Fruit fly (Drosophila melanogaster): ENCODE measurements around the gene Nop56.

Gene Nop56

DNA sequence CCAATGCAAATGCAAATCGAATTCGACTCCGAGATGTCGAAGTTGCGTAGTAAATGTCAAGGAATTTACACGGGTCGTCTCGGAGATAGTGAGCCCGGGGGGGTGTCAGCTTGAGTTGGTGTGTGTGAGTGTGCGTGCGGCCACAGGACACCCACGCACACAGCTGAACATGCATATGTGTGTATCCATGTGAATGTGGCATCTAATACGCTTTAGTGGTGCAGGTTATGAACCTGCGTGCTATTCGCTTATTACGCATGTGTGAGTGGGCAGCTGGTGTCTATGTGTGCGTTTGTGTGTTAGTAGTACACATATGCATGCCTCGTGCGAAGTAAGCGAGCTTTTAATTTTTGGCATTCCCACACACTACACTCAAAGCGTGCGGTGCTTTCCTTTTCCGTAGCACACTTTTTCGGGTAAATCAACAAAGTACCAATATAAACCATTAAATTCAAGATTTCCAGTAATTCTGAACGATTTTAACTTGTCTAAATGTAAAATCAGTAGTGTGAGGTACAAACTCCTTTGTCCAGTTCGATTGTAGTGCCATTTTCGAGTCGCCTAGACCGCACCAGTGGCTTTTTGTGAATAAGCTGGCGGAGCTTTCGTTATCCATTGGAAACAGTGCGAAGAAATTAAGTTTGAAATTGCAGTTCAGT is 48.1 kb upstream of the Nop56 start (continued):
- TF ChIP-seq gsb (GFP tag; IDR thresholded peaks at IDR 0.05): peak; percentile 73
- TF ChIP-seq Aef1 (GFP tag; IDR thresholded peaks at IDR 0.05): peak; percentile 84
- peak; percentile 93 for TF ChIP-seq Meics (GFP tag; optimal IDR thresholded peaks at IDR 0.05)
- TF ChIP-seq CG9876 (GFP tag; optimal IDR thresholded peaks at IDR 0.05): peak; percentile 80
- TF ChIP-seq crol (GFP tag; IDR thresholded peaks at IDR 0.05): peak; percentile 14; the same call in 1 of the 2 replicates
- no peak for TF ChIP-seq sna (GFP tag; IDR thresholded peaks at IDR 0.05; ENCODE audit: partially characterized antibody)
- TF ChIP-seq CG34422 (GFP tag; IDR thresholded peaks at IDR 0.05): peak; percentile 79; the same call in 1 of the 3 replicates
- TF ChIP-seq sc (optimal IDR thresholded peaks at IDR 0.05): no peak
- TF ChIP-seq sc (GFP tag; optimal IDR thresholded peaks at IDR 0.05): peak; percentile 45
- peak; percentile 82 for TF ChIP-seq CG1233 (GFP tag; optimal IDR thresholded peaks at IDR 0.05)
- peak; percentile 87 for TF ChIP-seq HLH3B (GFP tag; IDR thresholded peaks at IDR 0.05)
- TF ChIP-seq Hr3 (GFP tag; optimal IDR thresholded peaks at IDR 0.05): peak; percentile 84
- no peak for TF ChIP-seq Dfd (GFP tag; optimal IDR thresholded peaks at IDR 0.05)
- peak; percentile 77 for TF ChIP-seq NK7.1 (GFP tag; optimal IDR thresholded peaks at IDR 0.05)
- TF ChIP-seq inv (GFP tag; IDR thresholded peaks at IDR 0.05; ENCODE audit: partially characterized antibody): no peak
- peak; percentile 67 for TF ChIP-seq CG31388 (GFP tag; optimal IDR thresholded peaks at IDR 0.05)
- no peak for TF ChIP-seq CG30020 (tag; optimal IDR thresholded peaks at IDR 0.05)
- peak; percentile 81 for TF ChIP-seq Chrac-16 (GFP tag; optimal IDR thresholded peaks at IDR 0.05)
- TF ChIP-seq CG11093 (GFP tag; IDR thresholded peaks at IDR 0.05): peak; percentile 70; the same call in 2 of the 3 replicates
- TF ChIP-seq pnt (GFP tag; optimal IDR thresholded peaks at IDR 0.05): peak; percentile 85
- TF ChIP-seq CG6254 (GFP tag; optimal IDR thresholded peaks at IDR 0.05): peak; percentile 42
- TF ChIP-seq CG9797 (GFP tag; optimal IDR thresholded peaks at IDR 0.05): no peak
- TF ChIP-seq Poxn (GFP tag; IDR thresholded peaks at IDR 0.05): peak; percentile 63; the same call in 1 of the 2 replicates
- TF ChIP-seq Vsx1 (GFP tag; optimal IDR thresholded peaks at IDR 0.05): peak; percentile 43
- TF ChIP-seq gem (tag; optimal IDR thresholded peaks at IDR 0.05): peak; percentile 90
- TF ChIP-seq CG5180 (GFP tag; optimal IDR thresholded peaks at IDR 0.05): peak; percentile 76
- TF ChIP-seq dan (GFP tag; IDR thresholded peaks at IDR 0.05): no peak
- TF ChIP-seq slp2 (GFP tag; optimal IDR thresholded peaks at IDR 0.05): peak; percentile 85
- TF ChIP-seq org-1 (GFP tag; optimal IDR thresholded peaks at IDR 0.05): peak; percentile 91
- TF ChIP-seq ftz-f1 (GFP tag; optimal IDR thresholded peaks at IDR 0.05): peak; percentile 7
- TF ChIP-seq CG7372 (GFP tag; IDR thresholded peaks at IDR 0.05): peak; percentile 78
- peak; percentile 47 for TF ChIP-seq CG3407 (GFP tag; optimal IDR thresholded peaks at IDR 0.05)
- peak; percentile 54; the same call in 1 of the 2 replicates for TF ChIP-seq CG10321 (GFP tag; IDR thresholded peaks at IDR 0.05)
- TF ChIP-seq CG17829 (tag; optimal IDR thresholded peaks at IDR 0.05): peak; percentile 72
- TF ChIP-seq HLHmδ (GFP tag; optimal IDR thresholded peaks at IDR 0.05): no peak
- peak; percentile 61 for TF ChIP-seq CG1024 (GFP tag; IDR thresholded peaks at IDR 0.05)
- TF ChIP-seq zen (tag; optimal IDR thresholded peaks at IDR 0.05): peak; percentile 47
- peak; percentile 74 for TF ChIP-seq ttk (GFP tag; IDR thresholded peaks at IDR 0.05)
- TF ChIP-seq MESR4 (GFP tag; optimal IDR thresholded peaks at IDR 0.05): peak; percentile 13
- TF ChIP-seq lbe (GFP tag; optimal IDR thresholded peaks at IDR 0.05): no peak
- TF ChIP-seq hb (GFP tag; IDR thresholded peaks at IDR 0.05; ENCODE audit: partially characterized antibody): no peak
- peak; percentile 89 for TF ChIP-seq PHDP (tag; optimal IDR thresholded peaks at IDR 0.05)
- peak; percentile 87 for TF ChIP-seq CG17359 (tag; optimal IDR thresholded peaks at IDR 0.05)
- peak; percentile 78 for TF ChIP-seq CG4820 (GFP tag; optimal IDR thresholded peaks at IDR 0.05)
- peak; percentile 73 for TF ChIP-seq cg (GFP tag; optimal IDR thresholded peaks at IDR 0.05)
- TF ChIP-seq Neu2 (GFP tag; optimal IDR thresholded peaks at IDR 0.05; ENCODE audit: borderline replicate concordance): no peak
- peak; percentile 72 for TF ChIP-seq CG8281 (tag; optimal IDR thresholded peaks at IDR 0.05)
- TF ChIP-seq grn (GFP tag; optimal IDR thresholded peaks at IDR 0.05): no peak
- peak; percentile 86 for TF ChIP-seq maf-S (GFP tag; optimal IDR thresholded peaks at IDR 0.05)
- peak; percentile 90 for TF ChIP-seq cwo (GFP tag; optimal IDR thresholded peaks at IDR 0.05)

All from whole organism, embryonic.